Worm (Caenorhabditis elegans) whole organism, early embryonic: ENCODE results near the gene nex-1.

ENCODE experiments used
- B0310.2 ChIP-seq: sonication (generic microtip); optimal IDR thresholded peaks from 2 replicates; lab custom pipeline; 2016; ENCODE audit warnings: mild to moderate bottlenecking, missing genetic modification characterization, missing compliant biosample characterization
- F13C5.2 ChIP-seq: sonication (generic microtip); optimal IDR thresholded peaks from 2 replicates; lab custom pipeline; 2017; ENCODE audit warnings: mild to moderate bottlenecking, missing genetic modification characterization, inconsistent platforms, missing compliant biosample characterization
- aly-1 ChIP-seq: sonication (generic microtip); optimal IDR thresholded peaks from 2 replicates; lab custom pipeline; 2016; ENCODE audit warnings: missing genetic modification characterization, missing compliant biosample characterization
- ama-1 ChIP-seq: fragments of 150-350 bp; optimal IDR thresholded peaks from 2 replicates; lab custom pipeline; 2014
- ceh-13 ChIP-seq: fragments of 200-800 bp; sonication (Bioruptor generic); optimal IDR thresholded peaks from 2 replicates; lab custom pipeline; 2018; ENCODE audit warnings: mild to moderate bottlenecking, missing genetic modification characterization, missing compliant biosample characterization
- ceh-36 ChIP-seq: sonication (generic microtip); optimal IDR thresholded peaks from 2 replicates; lab custom pipeline; 2016; ENCODE audit warnings: missing genetic modification characterization, inconsistent platforms, missing compliant biosample characterization
- ets-7 ChIP-seq: sonication (generic microtip); optimal IDR thresholded peaks from 2 replicates; lab custom pipeline; 2016; ENCODE audit warnings: missing genotype, missing genetic modification characterization, missing compliant biosample characterization
- flt-1 ChIP-seq: fragments of 200-800 bp; sonication (Bioruptor generic); IDR thresholded peaks from 2 replicates; pipeline ENCODE4 v1.3.6; 2022; ENCODE audit warnings: missing genetic modification characterization, missing compliant biosample characterization
- hmbx-1 ChIP-seq: sonication (generic microtip); optimal IDR thresholded peaks from 2 replicates; lab custom pipeline; 2016; ENCODE audit warnings: mild to moderate bottlenecking, missing genetic modification characterization, missing compliant biosample characterization
- sea-1 ChIP-seq: fragments of 200-800 bp; sonication (Bioruptor generic); conservative IDR thresholded peaks from 2 replicates; pipeline ENCODE4 v1.3.6; 2022; ENCODE audit warnings: missing genetic modification characterization, missing compliant biosample characterization
- tbx-11 ChIP-seq: fragments of 200-800 bp; sonication (Bioruptor generic); IDR thresholded peaks from 2 replicates; pipeline ENCODE4 v1.3.6; 2022; ENCODE audit warnings: missing genetic modification characterization, missing compliant biosample characterization
- tra-4 ChIP-seq: sonication (generic microtip); optimal IDR thresholded peaks from 2 replicates; lab custom pipeline; 2017; ENCODE audit warnings: missing genetic modification characterization, missing compliant biosample characterization

DNA sequence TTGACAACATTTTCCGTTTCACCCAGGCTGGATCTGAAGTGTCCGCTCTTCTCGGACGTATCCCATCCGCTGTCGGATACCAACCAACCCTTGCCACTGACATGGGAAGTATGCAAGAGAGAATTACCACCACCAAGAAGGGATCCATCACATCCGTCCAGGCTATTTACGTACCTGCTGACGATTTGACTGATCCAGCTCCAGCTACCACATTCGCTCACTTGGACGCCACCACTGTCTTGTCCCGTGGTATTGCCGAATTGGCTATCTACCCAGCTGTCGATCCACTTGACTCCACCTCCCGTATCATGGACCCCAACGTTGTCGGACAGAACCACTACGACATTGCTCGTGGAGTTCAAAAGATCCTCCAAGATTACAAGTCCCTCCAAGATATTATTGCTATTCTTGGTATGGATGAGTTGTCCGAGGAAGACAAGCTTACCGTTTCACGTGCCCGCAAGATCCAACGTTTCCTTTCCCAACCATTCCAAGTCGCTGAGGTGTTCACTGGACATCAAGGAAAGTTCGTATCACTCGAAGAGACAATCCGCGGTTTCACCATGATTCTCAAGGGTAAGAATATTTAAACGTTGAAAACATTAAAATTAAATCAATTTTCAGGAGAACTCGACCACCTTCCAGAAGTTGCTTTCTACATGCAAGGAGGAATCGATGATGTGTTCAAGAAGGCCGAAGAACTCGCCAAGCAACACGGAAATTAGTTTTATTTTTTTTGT, 4.3 kb downstream of the nex-1 start:
- TF ChIP-seq ama-1 (lab: Kevin White, UChicago) (no peak), flt-1 (no peak), B0310.2 (no peak), aly-1 (tag; lab: Kevin White, UChicago) (no peak), tra-4 (tag; lab: Kevin White, UChicago) (no peak), tbx-11 (GFP tag; lab: Robert Waterston, UW) (no peak), ceh-36 (no peak), sea-1 (GFP tag; lab: Robert Waterston, UW) (no peak), ceh-13 (no peak), ets-7 (tag; lab: Kevin White, UChicago) (no peak), hmbx-1 (tag; lab: Kevin White, UChicago) (no peak), F13C5.2 (no peak)
